Fruit fly (Drosophila melanogaster) whole organism, pupa: ENCODE measurements around the gene Dyro.

ENCODE experiments used
- CG10348 ChIP-seq: fragments of 200-800 bp; sonication (Bioruptor generic); IDR thresholded peaks from 2 replicates; pipeline ENCODE4 v1.3.6; 2022; ENCODE audit warnings: missing biosample characterization, missing genetic modification characterization
- CG12605 ChIP-seq: fragments of 200-800 bp; sonication (Bioruptor generic); IDR thresholded peaks from 2 replicates; pipeline ENCODE4 v1.3.6; 2022; ENCODE audit warnings: missing biosample characterization, missing genetic modification characterization
- CG13204 ChIP-seq: fragments of 200-800 bp; sonication (Bioruptor generic); optimal IDR thresholded peaks from 2 replicates; lab custom pipeline; 2018; ENCODE audit warnings: missing biosample characterization, mild to moderate bottlenecking, missing genetic modification characterization, moderate library complexity
- CG14655 ChIP-seq: fragments of 200-800 bp; sonication (Bioruptor generic); optimal IDR thresholded peaks from 3 replicates; lab custom pipeline; 2017; ENCODE audit warnings: mild to moderate bottlenecking, missing biosample characterization, missing genetic modification reagents, missing genetic modification characterization
- CG15710 ChIP-seq: fragments of 200-800 bp; sonication (Bioruptor generic); optimal IDR thresholded peaks from 2 replicates; lab custom pipeline; 2018; ENCODE audit warnings: missing biosample characterization, mild to moderate bottlenecking, missing genetic modification characterization, moderate library complexity
- CG17806 ChIP-seq: fragments of 200-800 bp; sonication (Bioruptor generic); optimal IDR thresholded peaks from 2 replicates; lab custom pipeline; 2018; ENCODE audit warnings: missing biosample characterization, mild to moderate bottlenecking, missing genetic modification characterization, moderate library complexity
- CG32121 ChIP-seq: fragments of 200-800 bp; sonication (Bioruptor generic); IDR thresholded peaks from 2 replicates; pipeline ENCODE4 v1.3.6; 2022; ENCODE audit warnings: missing biosample characterization, missing genetic modification characterization
- CG34367 ChIP-seq: fragments of 200-800 bp; sonication (Bioruptor generic); optimal IDR thresholded peaks from 2 replicates; lab custom pipeline; 2018; ENCODE audit warnings: missing biosample characterization, mild to moderate bottlenecking, missing genetic modification characterization
- CG4496 ChIP-seq: fragments of 200-800 bp; sonication (Bioruptor generic); IDR thresholded peaks from 3 replicates; pipeline ENCODE4 v1.3.6; 2022; ENCODE audit warnings: missing biosample characterization, missing genetic modification characterization
- CG8159 ChIP-seq: fragments of 200-800 bp; sonication (Bioruptor generic); optimal IDR thresholded peaks from 3 replicates; lab custom pipeline; 2018; ENCODE audit warnings: missing biosample characterization, mild to moderate bottlenecking, missing genetic modification characterization, moderate library complexity
- CG8301 ChIP-seq: fragments of 200-800 bp; sonication (Bioruptor generic); optimal IDR thresholded peaks from 2 replicates; lab custom pipeline; 2018; ENCODE audit warnings: missing biosample characterization, mild to moderate bottlenecking, missing genetic modification characterization
- CG9948 ChIP-seq: fragments of 200-800 bp; sonication (Bioruptor generic); optimal IDR thresholded peaks from 2 replicates; lab custom pipeline; 2018; ENCODE audit warnings: missing biosample characterization, mild to moderate bottlenecking, missing genetic modification characterization, moderate library complexity
- D1 ChIP-seq: fragments of 200-800 bp; sonication (Bioruptor generic); optimal IDR thresholded peaks from 2 replicates; lab custom pipeline; 2018; ENCODE audit warnings: missing biosample characterization, mild to moderate bottlenecking, missing genetic modification characterization, moderate library complexity
- EcR ChIP-seq: fragments of 200-800 bp; sonication (Bioruptor generic); optimal IDR thresholded peaks from 3 replicates; lab custom pipeline; 2019; ENCODE audit warnings: missing biosample characterization, missing genetic modification characterization, mild to moderate bottlenecking, moderate library complexity, missing genetic modification reagents
- Ets98B ChIP-seq: fragments of 200-800 bp; sonication (Bioruptor generic); IDR thresholded peaks from 2 replicates; pipeline ENCODE4 v1.3.6; 2022; ENCODE audit warnings: missing biosample characterization, missing genetic modification characterization
- Pif1A ChIP-seq: fragments of 200-800 bp; sonication (Bioruptor generic); optimal IDR thresholded peaks from 3 replicates; lab custom pipeline; 2016; ENCODE audit warnings: missing biosample characterization, missing genetic modification characterization
- Pif1B ChIP-seq: fragments of 200-800 bp; sonication (Bioruptor generic); optimal IDR thresholded peaks from 3 replicates; lab custom pipeline; 2016; ENCODE audit warnings: missing biosample characterization, missing genetic modification characterization
- Snoo ChIP-seq: fragments of 200-800 bp; sonication (Bioruptor generic); optimal IDR thresholded peaks from 3 replicates; lab custom pipeline; 2017; ENCODE audit warnings: missing biosample characterization, mild to moderate bottlenecking, missing genetic modification characterization, inconsistent platforms
- fd96Ca ChIP-seq: fragments of 200-800 bp; sonication (Bioruptor generic); IDR thresholded peaks from 3 replicates; pipeline ENCODE4 v1.3.6; 2022; ENCODE audit warnings: missing biosample characterization, missing genetic modification characterization
- gl ChIP-seq: fragments of 200-800 bp; sonication (Bioruptor generic); optimal IDR thresholded peaks from 2 replicates; lab custom pipeline; 2018; ENCODE audit warnings: missing biosample characterization, mild to moderate bottlenecking, missing genetic modification characterization
- rn ChIP-seq: fragments of 200-800 bp; sonication (Bioruptor generic); IDR thresholded peaks from 2 replicates; pipeline ENCODE4 v1.3.6; 2022; ENCODE audit warnings: missing biosample characterization, missing genetic modification characterization

Gene Dyro

DNA sequence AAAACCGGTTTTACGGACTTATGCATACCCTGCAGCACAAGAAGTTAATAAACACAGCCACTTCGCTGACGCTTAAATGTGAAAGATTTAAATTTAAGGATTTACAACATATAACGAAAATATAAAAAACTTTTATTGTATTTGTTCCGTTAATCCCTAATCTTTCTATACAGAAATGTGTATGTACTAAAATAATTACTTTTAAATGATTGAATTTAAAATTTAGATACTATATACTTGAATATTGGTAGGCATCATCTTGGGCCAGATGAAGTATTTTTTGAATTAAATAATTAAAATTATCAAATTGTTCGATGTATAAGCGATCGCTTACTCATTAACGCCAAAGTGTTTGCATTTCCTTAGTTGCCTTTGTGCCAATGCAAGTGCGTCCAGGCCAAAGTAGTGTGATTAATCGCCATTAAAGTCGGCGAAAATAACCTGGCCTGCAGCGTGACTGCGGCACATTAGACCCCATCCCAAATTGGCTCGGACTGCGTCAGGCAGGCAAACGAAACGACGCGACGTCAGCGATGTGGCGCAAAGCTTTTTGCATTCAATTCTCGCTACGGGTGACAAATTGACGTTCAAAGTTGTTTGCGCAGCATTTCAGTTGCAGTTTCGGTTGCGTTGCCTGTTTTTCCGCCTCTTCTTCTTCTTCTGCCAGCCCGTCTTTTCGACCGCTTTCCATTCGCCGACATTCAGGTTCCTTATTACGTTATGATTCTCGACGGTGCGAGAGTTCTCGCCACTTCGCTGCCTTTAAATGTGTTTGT is 2.1 kb upstream of the Dyro start:
- TF ChIP-seq CG32121 (GFP tag; lab: Robert Waterston, UW), result no peak; the same call in 1 of the 2 replicates
- peak; percentile 24 for TF ChIP-seq CG17806 (tag; lab: Kevin White, UChicago)
- TF ChIP-seq CG10348 (GFP tag; lab: Robert Waterston, UW), result no peak
- TF ChIP-seq CG34367 (tag; lab: Kevin White, UChicago), result peak; percentile 4
- no peak for TF ChIP-seq EcR (GFP tag; lab: Kevin White, UChicago)
- TF ChIP-seq Snoo (tag; lab: Kevin White, UChicago), result peak; percentile 70
- TF ChIP-seq CG15710 (tag; lab: Kevin White, UChicago), result peak; percentile 31
- TF ChIP-seq CG12605 (GFP tag; lab: Robert Waterston, UW), result no peak
- TF ChIP-seq CG13204 (GFP tag; lab: Kevin White, UChicago), result no peak
- peak; percentile 73 for TF ChIP-seq CG8301 (tag; lab: Kevin White, UChicago)
- no peak for TF ChIP-seq CG4496 (GFP tag; lab: Robert Waterston, UW)
- TF ChIP-seq CG9948, result peak; percentile 37
- peak; percentile 48 for TF ChIP-seq Pif1A (GFP tag; lab: Kevin White, UChicago)
- TF ChIP-seq fd96Ca, result peak; percentile 47; the same call in 1 of the 3 replicates
- TF ChIP-seq CG14655 (GFP tag; lab: Kevin White, UChicago), result peak; percentile 82
- TF ChIP-seq D1 (tag; lab: Kevin White, UChicago), result no peak
- no peak for TF ChIP-seq Ets98B (GFP tag; lab: Robert Waterston, UW)
- TF ChIP-seq CG8159 (tag; lab: Kevin White, UChicago), result peak; percentile 65
- TF ChIP-seq rn (GFP tag; lab: Robert Waterston, UW), result no peak
- TF ChIP-seq gl (tag; lab: Kevin White, UChicago), result no peak
- no peak for TF ChIP-seq Pif1B
- TF ChIP-seq, all 21 proteins: peak for 10

DNA sequence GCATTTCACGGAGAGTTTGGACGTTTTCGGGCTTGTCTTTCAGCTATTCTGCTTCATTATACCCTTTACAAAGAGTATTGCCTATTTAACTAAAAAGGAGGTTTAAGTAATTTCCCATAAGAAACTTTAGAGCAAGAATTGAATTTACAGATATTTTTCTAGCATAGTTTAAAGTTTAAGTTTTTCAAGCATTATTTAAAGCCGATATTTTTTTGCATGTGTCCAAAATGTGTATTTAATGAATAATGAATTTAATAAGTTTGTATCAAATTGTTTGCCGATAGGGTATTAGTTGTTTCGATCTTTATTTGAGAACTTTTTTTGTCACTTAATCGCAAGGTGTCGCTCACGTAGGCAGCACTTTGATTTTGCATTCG is 1.1 kb upstream of the Dyro start:
- TF ChIP-seq CG4496 (GFP tag; lab: Robert Waterston, UW) (peak; percentile 78), gl (tag; lab: Kevin White, UChicago) (peak; percentile 22), CG12605 (GFP tag; lab: Robert Waterston, UW) (no peak; the same call in 1 of the 2 replicates), CG13204 (GFP tag; lab: Kevin White, UChicago) (no peak), CG32121 (GFP tag; lab: Robert Waterston, UW) (peak; percentile 62), CG9948 (peak; percentile 82), CG8159 (tag; lab: Kevin White, UChicago) (peak; percentile 87), CG14655 (GFP tag; lab: Kevin White, UChicago) (peak; percentile 86), Pif1B (peak; percentile 71), fd96Ca (no peak), CG8301 (tag; lab: Kevin White, UChicago) (peak; percentile 92), D1 (tag; lab: Kevin White, UChicago) (peak; percentile 61), Pif1A (GFP tag; lab: Kevin White, UChicago) (peak; percentile 76), EcR (GFP tag; lab: Kevin White, UChicago) (no peak), CG17806 (tag; lab: Kevin White, UChicago) (peak; percentile 80), CG15710 (tag; lab: Kevin White, UChicago) (peak; percentile 60), CG34367 (tag; lab: Kevin White, UChicago) (peak; percentile 42), Snoo (tag; lab: Kevin White, UChicago) (peak; percentile 81), rn (GFP tag; lab: Robert Waterston, UW) (0 out of 2 replicates have a peak, but pooled peaks have one; percentile 29), CG10348 (GFP tag; lab: Robert Waterston, UW) (no peak), Ets98B (GFP tag; lab: Robert Waterston, UW) (no peak)

DNA sequence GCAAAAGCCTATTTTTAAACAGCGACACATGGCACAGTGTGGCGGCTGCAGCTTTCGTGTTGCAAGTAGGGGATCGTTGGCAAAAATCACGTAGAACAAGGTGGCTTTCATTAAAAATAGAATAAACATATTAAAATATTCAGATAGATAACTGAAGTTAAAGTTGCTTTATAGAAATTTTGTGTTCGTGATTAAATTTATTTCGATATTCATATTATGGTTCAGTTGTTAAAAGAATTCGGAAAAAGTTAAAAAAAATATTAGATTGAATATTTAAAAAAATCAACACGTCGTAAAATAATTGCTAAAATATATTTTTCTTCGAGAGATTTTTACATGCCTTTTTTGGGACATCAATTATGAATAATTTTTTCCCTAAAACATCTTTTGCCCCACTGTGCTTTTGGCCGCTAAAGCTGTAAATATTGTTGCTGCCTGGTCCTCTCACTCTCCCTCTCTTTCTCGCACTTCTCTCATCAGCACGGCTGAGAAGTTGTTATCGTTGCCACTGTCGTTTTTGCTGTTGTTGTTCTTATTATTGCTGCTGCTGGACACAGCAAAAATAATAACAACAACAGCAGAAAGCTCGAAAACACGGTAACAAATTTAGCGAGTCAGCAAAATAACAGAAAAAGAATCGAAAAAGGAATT is 556 bp upstream of the Dyro start:
- peak; percentile 97 for TF ChIP-seq CG14655 (GFP tag; lab: Kevin White, UChicago)
- peak; percentile 90 for TF ChIP-seq D1 (tag; lab: Kevin White, UChicago)
- TF ChIP-seq Pif1A (GFP tag; lab: Kevin White, UChicago), result peak; percentile 89
- peak; percentile 5 for TF ChIP-seq EcR (GFP tag; lab: Kevin White, UChicago)
- TF ChIP-seq CG17806 (tag; lab: Kevin White, UChicago), result peak; percentile 86
- TF ChIP-seq CG32121 (GFP tag; lab: Robert Waterston, UW), result peak; percentile 64
- peak; percentile 77 for TF ChIP-seq CG4496 (GFP tag; lab: Robert Waterston, UW)
- peak; percentile 61; the same call in 1 of the 2 replicates for TF ChIP-seq rn (GFP tag; lab: Robert Waterston, UW)
- peak; percentile 82 for TF ChIP-seq CG34367 (tag; lab: Kevin White, UChicago)
- peak; percentile 87 for TF ChIP-seq Snoo (tag; lab: Kevin White, UChicago)
- peak; percentile 90 for TF ChIP-seq CG15710 (tag; lab: Kevin White, UChicago)
- peak; percentile 60 for TF ChIP-seq Ets98B (GFP tag; lab: Robert Waterston, UW)
- peak; percentile 94 for TF ChIP-seq CG8159 (tag; lab: Kevin White, UChicago)
- TF ChIP-seq CG8301 (tag; lab: Kevin White, UChicago), result peak; percentile 94
- TF ChIP-seq gl (tag; lab: Kevin White, UChicago), result peak; percentile 28
- peak; percentile 92 for TF ChIP-seq CG9948
- TF ChIP-seq Pif1B, result peak; percentile 82
- TF ChIP-seq CG10348 (GFP tag; lab: Robert Waterston, UW), result no peak; the same call in 1 of the 2 replicates
- TF ChIP-seq fd96Ca, result peak; percentile 74; the same call in 1 of the 3 replicates
- peak; percentile 42 for TF ChIP-seq CG13204 (GFP tag; lab: Kevin White, UChicago)
- peak; percentile 50; the same call in 1 of the 2 replicates for TF ChIP-seq CG12605 (GFP tag; lab: Robert Waterston, UW)

DNA sequence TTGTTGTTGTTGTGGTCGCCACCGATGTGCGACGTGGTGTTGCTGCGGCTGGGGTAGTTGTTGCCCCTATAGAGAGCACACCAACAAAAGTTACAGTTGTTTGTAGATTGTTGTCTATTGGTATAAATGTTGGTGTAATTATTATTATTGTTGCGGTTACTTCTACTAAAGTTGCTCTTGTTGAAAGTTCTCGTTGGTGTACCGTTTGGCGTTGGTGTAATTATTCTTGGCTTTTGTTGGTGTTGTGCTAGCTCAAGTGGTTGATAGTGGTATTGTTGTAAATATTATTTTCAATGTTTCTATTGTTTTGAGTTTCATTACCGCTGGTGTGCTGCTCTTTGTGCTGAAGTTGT is 579 bp downstream of the Dyro start:
- TF ChIP-seq CG14655 (GFP tag; lab: Kevin White, UChicago) (no peak), CG10348 (GFP tag; lab: Robert Waterston, UW) (no peak), CG17806 (tag; lab: Kevin White, UChicago) (no peak), Pif1B (no peak), CG13204 (GFP tag; lab: Kevin White, UChicago) (no peak), CG12605 (GFP tag; lab: Robert Waterston, UW) (no peak)
